Worm (Caenorhabditis elegans): ENCODE data around the gene pqn-53.

DNA sequence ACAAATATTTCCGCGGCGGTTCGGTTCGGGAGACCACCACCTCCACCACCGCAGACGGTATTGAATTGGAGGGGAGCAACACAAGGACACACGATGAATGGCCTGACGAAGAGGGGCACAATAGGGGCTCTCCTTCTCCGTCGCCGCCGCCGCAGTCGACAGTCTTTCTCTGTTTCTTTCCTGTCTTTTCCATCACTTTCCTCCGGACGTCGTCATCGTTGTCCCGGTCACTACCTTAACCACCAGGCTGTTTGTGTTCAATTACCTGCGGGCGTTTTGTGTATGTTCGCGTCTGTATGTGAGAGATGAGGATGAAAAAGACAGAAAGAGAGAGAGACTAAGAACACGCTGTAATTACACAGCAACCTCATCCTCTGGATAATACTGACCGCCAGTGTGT lies 25.4 kb downstream of the pqn-53 start:
- TF ChIP-seq ham-2 (GFP tag; optimal IDR thresholded peaks at IDR 0.05) (no peak), mep-1 (tag; optimal IDR thresholded peaks at IDR 0.05) (no peak), elt-1 (tag; optimal IDR thresholded peaks at IDR 0.05; ENCODE audit: borderline replicate concordance, insufficient read depth) (no peak), unc-39 (tag; optimal IDR thresholded peaks at IDR 0.05) (no peak), lsy-2 (tag; optimal IDR thresholded peaks at IDR 0.05) (no peak), unc-62 (GFP tag; optimal IDR thresholded peaks at IDR 0.05) (no peak)
